Worm (Caenorhabditis elegans): ENCODE measurements around the gene arrd-5.

Gene arrd-5

DNA sequence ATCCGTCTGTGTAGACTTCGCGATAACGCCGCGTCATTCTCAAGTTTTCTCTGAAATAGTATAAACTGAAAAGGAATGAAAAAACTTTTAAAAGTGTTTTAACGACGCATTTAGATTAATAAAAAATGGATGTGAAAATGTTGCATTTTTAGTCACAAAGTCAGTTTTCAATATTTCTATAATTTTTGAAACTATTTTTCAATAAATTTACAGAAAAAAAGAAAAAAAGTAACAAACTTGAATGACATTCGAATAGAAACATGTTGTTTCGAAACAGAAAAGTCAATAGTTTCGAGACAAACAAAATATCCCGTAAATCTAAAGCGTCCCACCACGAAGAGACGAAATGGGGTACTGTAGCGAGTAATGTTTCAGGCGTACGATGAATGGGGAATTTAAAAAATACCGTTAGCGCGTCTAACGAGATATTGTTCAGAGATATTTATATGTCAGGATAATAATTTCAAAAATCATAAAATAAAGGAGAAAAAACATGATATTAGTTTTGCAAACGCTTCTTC lies 7.0 kb downstream of the arrd-5 start, which contains the start of gene rnh-1.2:
rnh-1.2 (minus strand) TSS at position 51 of the 521 bp plus-strand sequence.
- TF ChIP-seq ref-2 (tag; optimal IDR thresholded peaks at IDR 0.05), result no peak
- TF ChIP-seq ceh-48 (tag; optimal IDR thresholded peaks at IDR 0.05), result no peak
- no peak for TF ChIP-seq hlh-8 (tag; optimal IDR thresholded peaks at IDR 0.05)
- TF ChIP-seq K02D7.2 (tag; optimal IDR thresholded peaks at IDR 0.05), result no peak
- no peak for TF ChIP-seq lim-6 (tag; optimal IDR thresholded peaks at IDR 0.05)
- TF ChIP-seq sox-2 (GFP tag; IDR thresholded peaks at IDR 0.05), result no peak
- TF ChIP-seq dve-1 (tag; optimal IDR thresholded peaks at IDR 0.05), result no peak
- TF ChIP-seq sox-4 (tag; optimal IDR thresholded peaks at IDR 0.05), result no peak
- TF ChIP-seq pros-1 (tag; optimal IDR thresholded peaks at IDR 0.05), result no peak
- no peak for TF ChIP-seq F13H6.1 (tag; optimal IDR thresholded peaks at IDR 0.05)
- TF ChIP-seq fkh-6 (tag; optimal IDR thresholded peaks at IDR 0.05), result no peak
- TF ChIP-seq gmeb-2 (tag; optimal IDR thresholded peaks at IDR 0.05), result no peak
- TF ChIP-seq pax-1 (tag; optimal IDR thresholded peaks at IDR 0.05), result no peak
- TF ChIP-seq lin-11 (tag; optimal IDR thresholded peaks at IDR 0.05), result no peak
- TF ChIP-seq ceh-18 (tag; optimal IDR thresholded peaks at IDR 0.05), result no peak
- no peak for TF ChIP-seq mec-3 (tag; optimal IDR thresholded peaks at IDR 0.05; ENCODE audit: borderline replicate concordance)
- TF ChIP-seq hlh-15 (tag; optimal IDR thresholded peaks at IDR 0.05), result no peak

ce11 chrII:9845239-9845638 lies 10.2 kb downstream of the arrd-5 start, which contains the start of gene chil-9:
TSS of gene chil-9 (minus strand) at chrII:9845339.
- TF ChIP-seq fax-1 (tag; optimal IDR thresholded peaks at IDR 0.05) (no peak), mec-3 (tag; optimal IDR thresholded peaks at IDR 0.05; ENCODE audit: borderline replicate concordance) (no peak), tbx-7 (tag; optimal IDR thresholded peaks at IDR 0.05) (no peak), ceh-9 (tag; optimal IDR thresholded peaks at IDR 0.05) (no peak), elt-2 (tag; optimal IDR thresholded peaks at IDR 0.05) (no peak), gmeb-2 (tag; optimal IDR thresholded peaks at IDR 0.05) (no peak), ztf-16 (tag; optimal IDR thresholded peaks at IDR 0.05) (no peak), unc-55 (GFP tag; optimal IDR thresholded peaks at IDR 0.05) (no peak), ceh-2 (tag; optimal IDR thresholded peaks at IDR 0.05) (no peak), hlh-30 (tag; optimal IDR thresholded peaks at IDR 0.05; ENCODE audit: insufficient read depth) (no peak)

DNA sequence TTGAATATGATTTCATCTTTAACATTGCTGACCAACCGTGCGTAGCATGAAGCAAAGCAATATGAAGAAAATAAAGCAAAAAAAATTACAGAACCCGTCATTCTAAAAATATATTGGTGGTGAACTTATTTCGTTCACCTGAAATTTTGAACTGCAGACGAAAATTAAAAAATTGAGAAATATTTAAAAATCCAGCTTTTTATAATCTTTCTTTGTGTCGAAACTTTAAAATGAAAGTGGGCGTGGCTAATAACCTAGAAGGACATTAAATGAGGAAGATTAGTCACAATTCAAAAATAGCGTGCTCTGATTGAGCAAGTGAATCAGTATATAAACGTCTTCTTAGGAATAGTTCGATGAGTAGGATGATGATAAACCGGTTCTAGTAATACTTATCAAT lies 14.5 kb downstream of the arrd-5 start, which contains the start of gene old-2:
old-2 (minus strand) TSS at position 101 of the 400 bp plus-strand sequence.
- TF ChIP-seq hlh-8 (tag; optimal IDR thresholded peaks at IDR 0.05), result no peak
- no peak for TF ChIP-seq ama-1 (optimal IDR thresholded peaks at IDR 0.05)
- no peak for TF ChIP-seq unc-86 (tag; optimal IDR thresholded peaks at IDR 0.05)
- TF ChIP-seq K02D7.2 (tag; optimal IDR thresholded peaks at IDR 0.05), result no peak
- TF ChIP-seq npax-4 (tag; optimal IDR thresholded peaks at IDR 0.05), result no peak
- no peak for TF ChIP-seq sox-4 (tag; optimal IDR thresholded peaks at IDR 0.05)
- no peak for TF ChIP-seq pax-1 (tag; optimal IDR thresholded peaks at IDR 0.05)
- no peak for TF ChIP-seq eyg-1 (tag; optimal IDR thresholded peaks at IDR 0.05)
- TF ChIP-seq ceh-34 (tag; optimal IDR thresholded peaks at IDR 0.05), result no peak
- no peak for TF ChIP-seq pqm-1 (tag; optimal IDR thresholded peaks at IDR 0.05)
- TF ChIP-seq fkh-6 (tag; optimal IDR thresholded peaks at IDR 0.05), result no peak
- TF ChIP-seq pag-3 (tag; optimal IDR thresholded peaks at IDR 0.05; ENCODE audit: borderline replicate concordance), result no peak
- TF ChIP-seq lim-6 (tag; optimal IDR thresholded peaks at IDR 0.05), result no peak
- TF ChIP-seq pha-2 (tag; optimal IDR thresholded peaks at IDR 0.05), result no peak
- no peak for TF ChIP-seq madf-2 (tag; optimal IDR thresholded peaks at IDR 0.05)

DNA sequence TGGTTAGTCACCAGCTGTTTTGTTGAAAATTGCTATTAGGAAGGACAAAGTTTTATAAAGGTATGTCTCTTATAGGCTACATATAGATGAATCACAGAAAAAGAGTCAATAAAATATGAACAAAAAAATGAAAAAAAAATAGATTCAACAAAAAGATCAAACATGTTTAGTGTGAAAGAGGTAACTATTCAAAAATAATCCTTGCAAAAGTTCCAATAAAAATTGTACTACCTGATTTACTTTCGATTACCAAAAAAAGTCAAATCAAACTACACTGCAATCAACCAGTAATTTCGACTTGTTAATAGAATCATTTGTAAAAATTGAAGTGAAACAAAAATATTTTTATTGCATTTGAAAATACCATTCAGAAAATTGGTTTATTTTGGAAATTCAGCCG lies 15.9 kb downstream of the arrd-5 start, which contains the start of gene ZK938.10:
ZK938.10 (minus strand) TSS at position 101 of the 400 bp plus-strand sequence.
- TF ChIP-seq ttx-3 (tag; optimal IDR thresholded peaks at IDR 0.05) (no peak), ceh-30 (tag; optimal IDR thresholded peaks at IDR 0.05) (no peak), pha-2 (tag; optimal IDR thresholded peaks at IDR 0.05) (no peak), unc-42 (tag; optimal IDR thresholded peaks at IDR 0.05) (no peak), fkh-6 (tag; optimal IDR thresholded peaks at IDR 0.05) (no peak), ztf-16 (tag; optimal IDR thresholded peaks at IDR 0.05) (no peak), K09A11.1 (tag; optimal IDR thresholded peaks at IDR 0.05; ENCODE audit: insufficient read depth) (no peak), ceh-18 (tag; optimal IDR thresholded peaks at IDR 0.05) (no peak), ref-2 (tag; optimal IDR thresholded peaks at IDR 0.05) (no peak), hlh-8 (tag; optimal IDR thresholded peaks at IDR 0.05) (no peak), pha-4 (tag; optimal IDR thresholded peaks at IDR 0.05) (no peak), nhr-232 (tag; optimal IDR thresholded peaks at IDR 0.05) (no peak), C38D4.7 (GFP tag; optimal IDR thresholded peaks at IDR 0.05) (no peak), lin-11 (tag; optimal IDR thresholded peaks at IDR 0.05) (no peak), unc-86 (tag; optimal IDR thresholded peaks at IDR 0.05) (no peak), ahr-1 (tag; optimal IDR thresholded peaks at IDR 0.05) (no peak), tbx-2 (tag; optimal IDR thresholded peaks at IDR 0.05) (no peak), hlh-15 (tag; optimal IDR thresholded peaks at IDR 0.05) (no peak), elt-2 (tag; optimal IDR thresholded peaks at IDR 0.05) (no peak), ceh-24 (tag; optimal IDR thresholded peaks at IDR 0.05) (no peak)

Data from whole organism, late embryonic.